Worm (Caenorhabditis elegans) whole organism, L4/young adult: ENCODE results near the gene nhr-59.
"Not testable (repeated sequence)": the region's sequence is repeated elsewhere in the genome, so short reads cannot be mapped to it uniquely, and the experiment has no call there.

Experiments
- W03F9.2 ChIP-seq: fragments of 150-350 bp; optimal IDR thresholded peaks from 2 replicates; lab custom pipeline; 2014; ENCODE audit warnings: missing biosample characterization, missing genetic modification characterization
- dao-5 ChIP-seq: sonication (generic microtip); optimal IDR thresholded peaks from 2 replicates; lab custom pipeline; 2016; ENCODE audit warnings: missing genotype, missing genetic modification characterization, moderate library complexity, missing compliant biosample characterization
- him-1 ChIP-seq: sonication (generic microtip); optimal IDR thresholded peaks from 2 replicates; lab custom pipeline; 2016; ENCODE audit warnings: missing genotype, missing genetic modification reagents, missing genetic modification characterization, missing compliant biosample characterization

nhr-59 gene

ce11 chrV:2278052-2278451, at the start of gene nhr-59:
TSS of gene nhr-59 (minus strand) at chrV:2278265.
- TF ChIP-seq W03F9.2 (tag; lab: Kevin White, UChicago) (no peak), dao-5 (tag; lab: Kevin White, UChicago) (no peak), him-1 (tag; lab: Kevin White, UChicago) (no peak)

ce11 chrV:2327124-2327523, 49.1 kb upstream of the nhr-59 start:
- TF ChIP-seq dao-5 (tag; lab: Kevin White, UChicago) (no peak), him-1 (tag; lab: Kevin White, UChicago) (no peak), W03F9.2 (tag; lab: Kevin White, UChicago) (no peak)

ce11 chrV:2326378-2326777, 48.3 kb upstream of the nhr-59 start, which contains the start of gene pud-4:
TSS of gene pud-4 (plus strand) at chrV:2326678.
- TF ChIP-seq W03F9.2 (tag; lab: Kevin White, UChicago) (no peak), dao-5 (tag; lab: Kevin White, UChicago) (no peak), him-1 (tag; lab: Kevin White, UChicago) (no peak)

- TF ChIP-seq dao-5 (tag; lab: Kevin White, UChicago), result no peak
- TF ChIP-seq him-1 (tag; lab: Kevin White, UChicago), result no peak
- TF ChIP-seq W03F9.2 (tag; lab: Kevin White, UChicago), result no peak
Measured at ce11 chrV:2325052-2325451, 47.0 kb upstream of the nhr-59 start, which contains the start of gene pud-3. TSS of gene pud-3 (minus strand) at chrV:2325152.

- TF ChIP-seq him-1 (tag; lab: Kevin White, UChicago) (no peak), W03F9.2 (tag; lab: Kevin White, UChicago) (no peak), dao-5 (tag; lab: Kevin White, UChicago) (no peak)
Measured at ce11 chrV:2324260-2324659, 46.2 kb upstream of the nhr-59 start.

- TF ChIP-seq W03F9.2, him-1, dao-5 (tag; lab: Kevin White, UChicago): not testable (repeated sequence)
Measured at ce11 chrV:2322466-2322865, 44.4 kb upstream of the nhr-59 start, which contains the start of gene pud-1.2. TSS of gene pud-1.2 (minus strand) at chrV:2322566.

ce11 chrV:2321001-2321400, 42.9 kb upstream of the nhr-59 start, which contains the start of gene Y19D10B.6:
TSS of gene Y19D10B.6 (minus strand) at chrV:2321101.
- not testable (repeated sequence) for TF ChIP-seq W03F9.2, dao-5, him-1 (tag; lab: Kevin White, UChicago)

- TF ChIP-seq W03F9.2 (tag; lab: Kevin White, UChicago) (no peak), him-1 (tag; lab: Kevin White, UChicago) (no peak), dao-5 (tag; lab: Kevin White, UChicago) (no peak)
Measured at ce11 chrV:2308246-2308645, 30.2 kb upstream of the nhr-59 start.

- TF ChIP-seq him-1 (tag; lab: Kevin White, UChicago), result no peak
- TF ChIP-seq W03F9.2 (tag; lab: Kevin White, UChicago), result no peak
Measured at ce11 chrV:2306383-2306782, 28.3 kb upstream of the nhr-59 start.

- TF ChIP-seq him-1 (tag; lab: Kevin White, UChicago) (no peak), dao-5 (tag; lab: Kevin White, UChicago) (no peak), W03F9.2 (tag; lab: Kevin White, UChicago) (no peak)
Measured at ce11 chrV:2303775-2304174, 25.7 kb upstream of the nhr-59 start, which contains the start of gene irld-15. TSS of gene irld-15 (minus strand) at chrV:2303875.

- TF ChIP-seq W03F9.2 (tag; lab: Kevin White, UChicago) (no peak), him-1 (tag; lab: Kevin White, UChicago) (no peak), dao-5 (tag; lab: Kevin White, UChicago) (no peak)
Measured at ce11 chrV:2300905-2301304, 22.8 kb upstream of the nhr-59 start, which contains the start of gene Y19D10B.8. TSS of gene Y19D10B.8 (minus strand) at chrV:2301005.

ce11 chrV:2294577-2294976, 16.5 kb upstream of the nhr-59 start, which contains the start of gene nhr-226:
TSS of gene nhr-226 (plus strand) at chrV:2294877.
- TF ChIP-seq him-1 (tag; lab: Kevin White, UChicago), result no peak
- no peak for TF ChIP-seq dao-5 (tag; lab: Kevin White, UChicago)
- TF ChIP-seq W03F9.2 (tag; lab: Kevin White, UChicago), result no peak

ce11 chrV:2292240-2292639, 14.2 kb upstream of the nhr-59 start, which contains the start of gene nhr-115:
TSS of gene nhr-115 (plus strand) at chrV:2292540.
- TF ChIP-seq W03F9.2 (tag; lab: Kevin White, UChicago) (no peak), him-1 (tag; lab: Kevin White, UChicago) (no peak), dao-5 (tag; lab: Kevin White, UChicago) (no peak)

- no peak for TF ChIP-seq him-1 (tag; lab: Kevin White, UChicago)
- TF ChIP-seq W03F9.2 (tag; lab: Kevin White, UChicago), result no peak
- no peak for TF ChIP-seq dao-5 (tag; lab: Kevin White, UChicago)
Measured at ce11 chrV:2290329-2290728, 12.3 kb upstream of the nhr-59 start, which contains the start of gene nhr-225. TSS of gene nhr-225 (minus strand) at chrV:2290474.
